Fruit fly (Drosophila melanogaster): Measurements from ENCODE around the gene CG5050.

The CG5050 gene

dm6 chr2L:17495759-17496158 is 43.0 kb downstream of the CG5050 start:
- TF ChIP-seq CG15336 (GFP tag; IDR thresholded peaks at IDR 0.05) (no peak), CG7368 (GFP tag; optimal IDR thresholded peaks at IDR 0.05) (no peak), Eip75B (GFP tag; optimal IDR thresholded peaks at IDR 0.05) (no peak), CG4318 (GFP tag; optimal IDR thresholded peaks at IDR 0.05) (no peak), CG8632 (GFP tag; optimal IDR thresholded peaks at IDR 0.05) (no peak), CG6276 (GFP tag; optimal IDR thresholded peaks at IDR 0.05) (no peak)

DNA sequence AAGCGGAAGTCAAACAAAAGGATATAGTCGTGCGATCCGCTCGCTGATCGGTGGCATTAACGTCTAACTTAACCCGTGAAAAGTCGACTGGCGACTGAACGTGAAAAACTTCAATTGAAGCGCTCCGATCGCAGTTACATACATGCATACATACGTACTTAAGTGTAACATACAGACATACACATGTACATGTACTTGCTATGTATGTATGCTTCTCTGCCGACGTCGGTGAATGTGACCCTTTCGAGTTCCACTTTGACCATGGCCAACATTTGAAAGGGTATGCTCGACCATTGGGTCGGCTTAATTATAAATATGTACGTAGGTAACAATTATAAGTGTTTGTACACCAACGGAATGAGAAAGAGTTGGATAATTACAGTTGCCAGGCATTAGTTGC is 44.4 kb downstream of the CG5050 start, which contains the start of gene qua:
Gene qua, minus strand, starts transcription at position 101 of the 400 bp plus-strand sequence.
- TF ChIP-seq fd85E (GFP tag; optimal IDR thresholded peaks at IDR 0.05) (no peak), pdm3 (GFP tag; optimal IDR thresholded peaks at IDR 0.05) (no peak), Blimp-1 (GFP tag; optimal IDR thresholded peaks at IDR 0.05) (no peak), Sox102F (GFP tag; optimal IDR thresholded peaks at IDR 0.05) (no peak), cyc (GFP tag; optimal IDR thresholded peaks at IDR 0.05) (no peak), CG1621 (tag; optimal IDR thresholded peaks at IDR 0.05) (no peak), CG8632 (GFP tag; optimal IDR thresholded peaks at IDR 0.05) (no peak), achi (GFP tag; optimal IDR thresholded peaks at IDR 0.05) (no peak), CG8319 (GFP tag; optimal IDR thresholded peaks at IDR 0.05) (no peak), Gug (GFP tag; IDR thresholded peaks at IDR 0.05) (no peak), CG4318 (GFP tag; optimal IDR thresholded peaks at IDR 0.05) (no peak), fd59A (GFP tag; optimal IDR thresholded peaks at IDR 0.05) (no peak), Sox15 (GFP tag; optimal IDR thresholded peaks at IDR 0.05) (no peak), dac (GFP tag; optimal IDR thresholded peaks at IDR 0.05) (no peak), OdsH (GFP tag; optimal IDR thresholded peaks at IDR 0.05) (no peak), net (GFP tag; optimal IDR thresholded peaks at IDR 0.05) (peak; percentile 9), CG7368 (GFP tag; optimal IDR thresholded peaks at IDR 0.05) (no peak), Sox14 (GFP tag; optimal IDR thresholded peaks at IDR 0.05) (peak; percentile 7), vri (GFP tag; optimal IDR thresholded peaks at IDR 0.05) (no peak), CG34406 (GFP tag; optimal IDR thresholded peaks at IDR 0.05) (no peak), CG6792 (GFP tag; optimal IDR thresholded peaks at IDR 0.05) (no peak), CG6163 (GFP tag; IDR thresholded peaks at IDR 0.05) (no peak), CG11294 (GFP tag; IDR thresholded peaks at IDR 0.05) (no peak), ss (GFP tag; optimal IDR thresholded peaks at IDR 0.05) (no peak), CG6808 (GFP tag; optimal IDR thresholded peaks at IDR 0.05) (no peak), CG11902 (GFP tag; optimal IDR thresholded peaks at IDR 0.05) (no peak), salr (GFP tag; optimal IDR thresholded peaks at IDR 0.05) (no peak), CG8119 (GFP tag; IDR thresholded peaks at IDR 0.05) (no peak), Ets96B (tag; optimal IDR thresholded peaks at IDR 0.05) (no peak), CG9139 (GFP tag; optimal IDR thresholded peaks at IDR 0.05) (no peak), Lpt (GFP tag; optimal IDR thresholded peaks at IDR 0.05) (no peak), eg (GFP tag; IDR thresholded peaks at IDR 0.05) (no peak), Met (GFP tag; optimal IDR thresholded peaks at IDR 0.05) (peak; percentile 25), CG31627 (GFP tag; optimal IDR thresholded peaks at IDR 0.05) (peak; percentile 9), CG3032 (tag; optimal IDR thresholded peaks at IDR 0.05) (no peak), svp (GFP tag) (no peak), Hr4 (GFP tag; optimal IDR thresholded peaks at IDR 0.05) (no peak), CG32006 (GFP tag; optimal IDR thresholded peaks at IDR 0.05) (peak; percentile 41), CG16779 (tag; optimal IDR thresholded peaks at IDR 0.05) (no peak), Eip78C (GFP tag) (peak; percentile 20), CG6276 (GFP tag; optimal IDR thresholded peaks at IDR 0.05) (no peak), Eip93F (GFP tag; optimal IDR thresholded peaks at IDR 0.05) (no peak), Hr39 (GFP tag; optimal IDR thresholded peaks at IDR 0.05) (peak; percentile 26), Smox (GFP tag; optimal IDR thresholded peaks at IDR 0.05) (no peak), CG10669 (GFP tag; optimal IDR thresholded peaks at IDR 0.05) (no peak), fkh (GFP tag; optimal IDR thresholded peaks at IDR 0.05) (no peak), CG3919 (GFP tag; optimal IDR thresholded peaks at IDR 0.05) (no peak)

All from whole organism, prepupa.